Worm (Caenorhabditis elegans) whole organism, L2 larva: ENCODE measurements around the gene R13H4.5.
A peak's percentile ranks its signal among the peaks of the same experiment; 100 is the strongest.

Source experiments
- C34F6.9 ChIP-seq: fragments of 150-350 bp; optimal IDR thresholded peaks from 2 replicates; lab custom pipeline; 2014; ENCODE audit warnings: missing biosample characterization, missing genetic modification characterization
- F13H6.1 ChIP-seq: sonication (generic microtip); optimal IDR thresholded peaks from 2 replicates; lab custom pipeline; 2016; ENCODE audit warnings: missing genetic modification characterization, missing compliant biosample characterization
- R02D3.7 ChIP-seq: fragments of 150-350 bp; optimal IDR thresholded peaks from 2 replicates; lab custom pipeline; 2014; ENCODE audit warnings: missing biosample characterization, missing genetic modification characterization
- Y55F3AM.14 ChIP-seq: fragments of 200-800 bp; sonication (Bioruptor generic); optimal IDR thresholded peaks from 2 replicates; lab custom pipeline; 2018; ENCODE audit warnings: mild to moderate bottlenecking, missing genetic modification characterization, missing compliant biosample characterization
- ZK546.5 ChIP-seq: sonication (generic microtip); optimal IDR thresholded peaks from 2 replicates; lab custom pipeline; 2017; ENCODE audit warnings: missing biosample characterization, missing genetic modification characterization
- alr-1 ChIP-seq: fragments of 150-350 bp; optimal IDR thresholded peaks from 2 replicates; lab custom pipeline; 2014; ENCODE audit warnings: missing biosample characterization, missing genetic modification characterization
- aly-2 ChIP-seq: fragments of 150-350 bp; optimal IDR thresholded peaks from 2 replicates; lab custom pipeline; 2014; ENCODE audit warnings: missing biosample characterization, missing genetic modification characterization
- ama-1 ChIP-seq: fragments of 150-350 bp; optimal IDR thresholded peaks from 2 replicates; lab custom pipeline; 2018; ENCODE audit warnings: inconsistent platforms
- blmp-1 ChIP-seq: sonication (generic microtip); optimal IDR thresholded peaks from 2 replicates; lab custom pipeline; 2017; ENCODE audit warnings: missing genetic modification characterization, mild to moderate bottlenecking, missing compliant biosample characterization, antibody characterized with exemption, moderate library complexity; ENCODE audit not compliant: insufficient read depth
- ceh-16 ChIP-seq: fragments of 150-350 bp; optimal IDR thresholded peaks from 2 replicates; lab custom pipeline; 2014; ENCODE audit warnings: missing biosample characterization, missing genetic modification characterization
- ceh-82 ChIP-seq: fragments of 150-350 bp; optimal IDR thresholded peaks from 2 replicates; lab custom pipeline; 2014; ENCODE audit warnings: missing biosample characterization, missing genetic modification characterization
- crh-2 ChIP-seq: sonication (generic microtip); optimal IDR thresholded peaks from 2 replicates; lab custom pipeline; 2017; ENCODE audit warnings: missing biosample characterization, missing genetic modification characterization
- dmd-4 ChIP-seq: sonication (generic microtip); optimal IDR thresholded peaks from 2 replicates; lab custom pipeline; 2017; ENCODE audit warnings: missing biosample characterization, missing genetic modification characterization
- egl-27 ChIP-seq: sonication (generic microtip); optimal IDR thresholded peaks from 3 replicates; lab custom pipeline; 2017; ENCODE audit warnings: missing biosample characterization, missing genetic modification reagents, missing genetic modification characterization
- elt-1 ChIP-seq: fragments of 150-350 bp; optimal IDR thresholded peaks from 2 replicates; lab custom pipeline; 2014; ENCODE audit warnings: missing biosample characterization, missing genetic modification characterization
- elt-3 ChIP-seq: sonication (generic microtip); optimal IDR thresholded peaks from 2 replicates; lab custom pipeline; 2017; ENCODE audit warnings: missing biosample characterization, missing genetic modification characterization
- fos-1 ChIP-seq: fragments of 150-350 bp; optimal IDR thresholded peaks from 2 replicates; lab custom pipeline; 2014; ENCODE audit warnings: missing biosample characterization, missing genetic modification characterization
- gmeb-1 ChIP-seq: fragments of 150-350 bp; optimal IDR thresholded peaks from 2 replicates; lab custom pipeline; 2014; ENCODE audit warnings: missing biosample characterization, missing genetic modification characterization
- lin-11 ChIP-seq: fragments of 150-350 bp; sonication (generic microtip); optimal IDR thresholded peaks from 2 replicates; lab custom pipeline; 2014; ENCODE audit warnings: missing biosample characterization, missing genetic modification characterization, inconsistent platforms, mixed read lengths
- lin-13 ChIP-seq: fragments of 150-350 bp; optimal IDR thresholded peaks from 2 replicates; lab custom pipeline; 2014; ENCODE audit warnings: missing biosample characterization, missing genetic modification reagents, missing genetic modification characterization
- lin-39 ChIP-seq: fragments of 150-350 bp; optimal IDR thresholded peaks from 2 replicates; lab custom pipeline; 2014; ENCODE audit warnings: missing biosample characterization, missing genetic modification reagents, missing genetic modification characterization
- lsy-2 ChIP-seq, 2 experiments: fragments of 150-350 bp in 1 of 2; sonication (generic microtip) in 1 of 2; optimal IDR thresholded peaks; 2 replicates each; lab custom pipeline; 2014 to 2017; ENCODE audit warnings: missing biosample characterization in 2 of 2, missing genetic modification characterization in 2 of 2
- mab-5 ChIP-seq: fragments of 150-350 bp; optimal IDR thresholded peaks from 2 replicates; lab custom pipeline; 2014; ENCODE audit warnings: missing biosample characterization, missing genetic modification characterization
- mbf-1 ChIP-seq: sonication (generic microtip); optimal IDR thresholded peaks from 2 replicates; lab custom pipeline; 2017; ENCODE audit warnings: missing biosample characterization, missing genetic modification characterization
- mdl-1 ChIP-seq, 2 experiments: fragments of 150-350 bp in 1 of 2; sonication (generic microtip) in 1 of 2; optimal IDR thresholded peaks; 2 replicates each; lab custom pipeline; 2017; ENCODE audit warnings: missing biosample characterization in 2 of 2, missing genetic modification characterization in 2 of 2
- nhr-10 ChIP-seq: sonication (generic microtip); optimal IDR thresholded peaks from 2 replicates; lab custom pipeline; 2017; ENCODE audit warnings: missing biosample characterization, missing genetic modification characterization
- nhr-11 ChIP-seq: fragments of 150-350 bp; optimal IDR thresholded peaks from 2 replicates; lab custom pipeline; 2014; ENCODE audit warnings: missing biosample characterization, missing genetic modification characterization
- nhr-12 ChIP-seq: fragments of 150-350 bp; optimal IDR thresholded peaks from 2 replicates; lab custom pipeline; 2014; ENCODE audit warnings: missing biosample characterization, missing genetic modification characterization
- nhr-129 ChIP-seq: fragments of 150-350 bp; optimal IDR thresholded peaks from 2 replicates; lab custom pipeline; 2014; ENCODE audit warnings: missing biosample characterization, missing genetic modification characterization
- nhr-21 ChIP-seq: fragments of 150-350 bp; optimal IDR thresholded peaks from 2 replicates; lab custom pipeline; 2014; ENCODE audit warnings: missing biosample characterization, missing genetic modification characterization
- nhr-23 ChIP-seq: fragments of 150-350 bp; optimal IDR thresholded peaks from 2 replicates; lab custom pipeline; 2014; ENCODE audit warnings: missing biosample characterization, missing genetic modification reagents, missing genetic modification characterization
- nhr-237 ChIP-seq: fragments of 150-350 bp; optimal IDR thresholded peaks from 2 replicates; lab custom pipeline; 2014; ENCODE audit warnings: missing biosample characterization, missing genetic modification characterization
- nhr-25 ChIP-seq: fragments of 150-350 bp; sonication (generic microtip); optimal IDR thresholded peaks from 3 replicates; lab custom pipeline; 2014; ENCODE audit warnings: missing biosample characterization, missing genetic modification characterization
- nhr-6 ChIP-seq: fragments of 150-350 bp; optimal IDR thresholded peaks from 2 replicates; lab custom pipeline; 2014; ENCODE audit warnings: missing biosample characterization, missing genetic modification characterization
- nhr-77 ChIP-seq: fragments of 150-350 bp; optimal IDR thresholded peaks from 2 replicates; lab custom pipeline; 2014; ENCODE audit warnings: missing biosample characterization, missing genetic modification characterization
- peb-1 ChIP-seq: fragments of 150-350 bp; optimal IDR thresholded peaks from 2 replicates; lab custom pipeline; 2014; ENCODE audit warnings: missing biosample characterization, missing genetic modification characterization
- sem-4 ChIP-seq: fragments of 150-350 bp; optimal IDR thresholded peaks from 2 replicates; lab custom pipeline; 2014; ENCODE audit warnings: missing biosample characterization, missing genetic modification reagents, missing genetic modification characterization
- skn-1 ChIP-seq: sonication (generic microtip); optimal IDR thresholded peaks from 2 replicates; lab custom pipeline; 2017; ENCODE audit warnings: missing biosample characterization, missing genetic modification characterization
- sma-3 ChIP-seq: sonication (generic microtip); optimal IDR thresholded peaks from 2 replicates; lab custom pipeline; 2016; ENCODE audit warnings: missing genetic modification reagents, missing genetic modification characterization, missing compliant biosample characterization
- sma-9 ChIP-seq, 2 experiments: fragments of 150-350 bp in 1 of 2; sonication (generic microtip) in 1 of 2; optimal IDR thresholded peaks; 2 replicates each; lab custom pipeline; 2014 to 2016; ENCODE audit warnings: missing genetic modification characterization in 2 of 2, mild to moderate bottlenecking in 1 of 2, missing biosample characterization in 1 of 2, missing compliant biosample characterization in 1 of 2, missing genetic modification reagents in 1 of 2, moderate library complexity in 1 of 2
- snpc-4 ChIP-seq: fragments of 150-350 bp; optimal IDR thresholded peaks from 2 replicates; lab custom pipeline; 2014; ENCODE audit warnings: missing biosample characterization, missing genetic modification characterization
- unc-39 ChIP-seq: fragments of 150-350 bp; optimal IDR thresholded peaks from 2 replicates; lab custom pipeline; 2014; ENCODE audit warnings: missing biosample characterization, missing genetic modification characterization
- unc-55 ChIP-seq: fragments of 150-350 bp; sonication (generic microtip); optimal IDR thresholded peaks from 3 replicates; lab custom pipeline; 2014; ENCODE audit warnings: missing biosample characterization, missing genetic modification reagents, missing genetic modification characterization
- unc-62 ChIP-seq: fragments of 150-350 bp; optimal IDR thresholded peaks from 2 replicates; lab custom pipeline; 2014; ENCODE audit warnings: missing biosample characterization, missing genetic modification reagents, missing genetic modification characterization
- zag-1 ChIP-seq: fragments of 150-350 bp; optimal IDR thresholded peaks from 2 replicates; lab custom pipeline; 2014; ENCODE audit warnings: missing biosample characterization, missing genetic modification characterization
- ztf-1 ChIP-seq: fragments of 200-800 bp; sonication (Bioruptor generic); conservative IDR thresholded peaks from 2 replicates; pipeline ENCODE4 v1.3.6; 2022; ENCODE audit warnings: missing genetic modification characterization, missing compliant biosample characterization
- ztf-11 ChIP-seq: sonication (generic microtip); optimal IDR thresholded peaks from 2 replicates; lab custom pipeline; 2017; ENCODE audit warnings: missing biosample characterization, missing genetic modification characterization
- ztf-4 ChIP-seq: fragments of 150-350 bp; optimal IDR thresholded peaks from 2 replicates; lab custom pipeline; 2014; ENCODE audit warnings: missing biosample characterization, missing genetic modification characterization

R13H4.5 gene

ce11 chrV:11857756-11858155 is 2.7 kb upstream of the R13H4.5 start:
- TF ChIP-seq sem-4 (tag; lab: Kevin White, UChicago) (no peak), sma-9 (GFP tag; optimal IDR thresholded peaks at IDR 0.05; lab: Kevin White, UChicago) (peak; percentile 43), sma-9 (tag; optimal IDR thresholded peaks at IDR 0.05; lab: Kevin White, UChicago) (no peak), nhr-25 (tag; lab: Kevin White, UChicago) (peak; percentile 77), ceh-82 (no peak), C34F6.9 (no peak)

- TF ChIP-seq sma-9 (GFP tag; optimal IDR thresholded peaks at IDR 0.05; lab: Kevin White, UChicago) = peak; percentile 29
- TF ChIP-seq sma-9 (tag; optimal IDR thresholded peaks at IDR 0.05; lab: Kevin White, UChicago) = no peak
- TF ChIP-seq nhr-77 (tag; lab: Kevin White, UChicago) = no peak
- no peak for TF ChIP-seq egl-27
Observed at ce11 chrV:11858299-11858698, 2.2 kb upstream of the R13H4.5 start.

- TF ChIP-seq nhr-237 (tag; lab: Kevin White, UChicago) (no peak), fos-1 (tag; lab: Kevin White, UChicago) (peak; percentile 96), mbf-1 (tag; lab: Kevin White, UChicago) (no peak), ZK546.5 (tag; lab: Kevin White, UChicago) (no peak), dmd-4 (tag; lab: Kevin White, UChicago) (no peak), ama-1 (no peak), ztf-1 (GFP tag; lab: Robert Waterston, UW) (no peak), snpc-4 (tag; lab: Kevin White, UChicago) (no peak), mdl-1 (tag; optimal IDR thresholded peaks at IDR 0.05; lab: Kevin White, UChicago) (peak; percentile 52 to 84), unc-39 (tag; lab: Kevin White, UChicago) (no peak), nhr-12 (no peak), nhr-129 (tag; lab: Kevin White, UChicago) (no peak), nhr-21 (peak; percentile 94), elt-3 (tag; lab: Kevin White, UChicago) (no peak), sem-4 (tag; lab: Kevin White, UChicago) (no peak), lin-13 (GFP tag; lab: Kevin White, UChicago) (no peak), unc-62 (GFP tag; lab: Kevin White, UChicago) (no peak), crh-2 (no peak), sma-9 (GFP tag; optimal IDR thresholded peaks at IDR 0.05; lab: Kevin White, UChicago) (peak; percentile 91), sma-9 (tag; optimal IDR thresholded peaks at IDR 0.05; lab: Kevin White, UChicago) (no peak), elt-1 (no peak), nhr-25 (tag; lab: Kevin White, UChicago) (peak; percentile 90), zag-1 (tag; lab: Kevin White, UChicago) (no peak), ceh-16 (tag; lab: Kevin White, UChicago) (no peak), lsy-2 (tag; optimal IDR thresholded peaks at IDR 0.05; lab: Kevin White, UChicago) (peak in 1 of 2 experiments; percentile 48), nhr-11 (tag; lab: Kevin White, UChicago) (no peak), lin-39 (tag; lab: Kevin White, UChicago) (no peak), nhr-6 (tag; lab: Kevin White, UChicago) (no peak), Y55F3AM.14 (GFP tag; lab: Kevin White, UChicago) (no peak), C34F6.9 (no peak), blmp-1 (tag; lab: Kevin White, UChicago) (peak; percentile 87), R02D3.7 (no peak), nhr-77 (tag; lab: Kevin White, UChicago) (no peak), nhr-23 (tag; lab: Kevin White, UChicago) (no peak), egl-27 (peak; percentile 69), mab-5 (tag; lab: Kevin White, UChicago) (no peak), gmeb-1 (tag; lab: Kevin White, UChicago) (no peak), ztf-4 (tag; lab: Kevin White, UChicago) (no peak), ceh-82 (no peak), sma-3 (GFP tag; lab: Kevin White, UChicago) (peak; percentile 79), nhr-10 (tag; lab: Kevin White, UChicago) (no peak), peb-1 (tag; lab: Kevin White, UChicago) (no peak), ztf-11 (tag; lab: Kevin White, UChicago) (no peak), lin-11 (tag; lab: Kevin White, UChicago) (no peak), alr-1 (tag; lab: Kevin White, UChicago) (no peak), unc-55 (GFP tag; lab: Kevin White, UChicago) (no peak), skn-1 (tag; lab: Kevin White, UChicago) (no peak), F13H6.1 (tag; lab: Kevin White, UChicago) (peak; percentile 57), aly-2 (tag; lab: Kevin White, UChicago) (no peak)
- TF ChIP-seq, all 48 proteins: peak for 10
Observed at ce11 chrV:11859082-11859858, 1.2 kb upstream of the R13H4.5 start.
